Worm (Caenorhabditis elegans) whole organism, L1 larva: ENCODE measurements around the gene C16C8.18.

Experiments
- C16A3.4 ChIP-seq: fragments of 150-350 bp; optimal IDR thresholded peaks from 2 replicates; lab custom pipeline; 2014; ENCODE audit warnings: missing biosample characterization, missing genetic modification characterization
- F16B12.6 ChIP-seq: fragments of 150-350 bp; optimal IDR thresholded peaks from 2 replicates; lab custom pipeline; 2014; ENCODE audit warnings: missing biosample characterization, missing genetic modification characterization
- Y116A8C.19 ChIP-seq: sonication (generic microtip); optimal IDR thresholded peaks from 2 replicates; lab custom pipeline; 2016; ENCODE audit warnings: missing compliant biosample characterization, missing genetic modification characterization, borderline replicate concordance
- aha-1 ChIP-seq: fragments of 150-350 bp; optimal IDR thresholded peaks from 2 replicates; lab custom pipeline; 2014; ENCODE audit warnings: missing biosample characterization, missing genetic modification characterization
- alr-1 ChIP-seq: fragments of 200-800 bp; sonication (Bioruptor generic); optimal IDR thresholded peaks from 2 replicates; lab custom pipeline; 2018; ENCODE audit warnings: borderline replicate concordance, mild to moderate bottlenecking, missing genetic modification characterization, missing compliant biosample characterization
- blmp-1 ChIP-seq: fragments of 150-350 bp; optimal IDR thresholded peaks from 2 replicates; lab custom pipeline; 2014; ENCODE audit warnings: missing biosample characterization, missing genetic modification characterization
- ceh-82 ChIP-seq, 3 experiments: fragments of 150-350 bp in 1 of 3; sonication (generic microtip) in 2 of 3; optimal IDR thresholded peaks; 2 replicates each; lab custom pipeline; 2014 to 2017; ENCODE audit warnings: missing biosample characterization in 3 of 3, missing genetic modification characterization in 3 of 3
- elt-2 ChIP-seq: sonication (generic microtip); optimal IDR thresholded peaks from 2 replicates; lab custom pipeline; 2016; ENCODE audit warnings: missing genetic modification characterization, mild to moderate bottlenecking, inconsistent platforms, missing compliant biosample characterization, missing genetic modification reagents
- elt-3 ChIP-seq, 6 experiments: fragments of 150-350 bp in 1 of 6; sonication (generic microtip); optimal IDR thresholded peaks; 2 replicates each; lab custom pipeline; 2017 to 2018; ENCODE audit warnings: missing biosample characterization in 6 of 6, missing genetic modification characterization in 6 of 6, inconsistent platforms in 1 of 6
- fkh-10 ChIP-seq: sonication (generic microtip); optimal IDR thresholded peaks from 2 replicates; lab custom pipeline; 2017; ENCODE audit warnings: missing biosample characterization, missing genetic modification reagents, missing genetic modification characterization
- lin-13 ChIP-seq: fragments of 150-350 bp; optimal IDR thresholded peaks from 2 replicates; lab custom pipeline; 2014; ENCODE audit warnings: missing biosample characterization, missing genetic modification reagents, missing genetic modification characterization
- lin-14 ChIP-seq: fragments of 200-800 bp; sonication (Bioruptor generic); optimal IDR thresholded peaks from 2 replicates; lab custom pipeline; 2018; ENCODE audit warnings: mild to moderate bottlenecking, missing genetic modification characterization, moderate library complexity, missing compliant biosample characterization
- mdl-1 ChIP-seq, 2 experiments: fragments of 150-350 bp; optimal IDR thresholded peaks; 2 replicates each; lab custom pipeline; 2014 to 2017; ENCODE audit warnings: missing biosample characterization in 2 of 2, missing genetic modification characterization in 2 of 2, inconsistent platforms in 1 of 2
- mep-1 ChIP-seq: fragments of 150-350 bp; optimal IDR thresholded peaks from 2 replicates; lab custom pipeline; 2014; ENCODE audit warnings: missing biosample characterization, missing genetic modification characterization
- nhr-12 ChIP-seq: sonication (generic microtip); optimal IDR thresholded peaks from 2 replicates; lab custom pipeline; 2017; ENCODE audit warnings: missing biosample characterization, missing genetic modification characterization
- nhr-20 ChIP-seq: sonication (generic microtip); optimal IDR thresholded peaks from 2 replicates; lab custom pipeline; 2016; ENCODE audit warnings: mild to moderate bottlenecking, missing genetic modification characterization, missing compliant biosample characterization
- nhr-47 ChIP-seq: sonication (generic microtip); optimal IDR thresholded peaks from 2 replicates; lab custom pipeline; 2016; ENCODE audit warnings: mild to moderate bottlenecking, missing genetic modification characterization, moderate library complexity, missing compliant biosample characterization
- nhr-76 ChIP-seq: sonication (generic microtip); optimal IDR thresholded peaks from 2 replicates; lab custom pipeline; 2017; ENCODE audit warnings: missing biosample characterization, missing genetic modification characterization
- nhr-77 ChIP-seq: fragments of 150-350 bp; optimal IDR thresholded peaks from 2 replicates; lab custom pipeline; 2014; ENCODE audit warnings: missing biosample characterization, missing genetic modification characterization
- nhr-90 ChIP-seq: sonication (generic microtip); optimal IDR thresholded peaks from 2 replicates; lab custom pipeline; 2016; ENCODE audit warnings: mild to moderate bottlenecking, missing genetic modification characterization, missing compliant biosample characterization; ENCODE audit not compliant: poor library complexity
- pag-3 ChIP-seq: sonication (generic microtip); optimal IDR thresholded peaks from 2 replicates; lab custom pipeline; 2017; ENCODE audit warnings: missing genetic modification characterization, mild to moderate bottlenecking, missing compliant biosample characterization, antibody characterized with exemption, borderline replicate concordance; ENCODE audit not compliant: insufficient read depth
- pax-3 ChIP-seq: fragments of 200-800 bp; sonication (Bioruptor generic); optimal IDR thresholded peaks from 2 replicates; lab custom pipeline; 2018; ENCODE audit warnings: mild to moderate bottlenecking, missing genetic modification characterization, moderate library complexity, missing compliant biosample characterization
- snpc-4 ChIP-seq: fragments of 150-350 bp; optimal IDR thresholded peaks from 2 replicates; lab custom pipeline; 2014; ENCODE audit warnings: missing biosample characterization, missing genetic modification characterization
- sptf-1 ChIP-seq: fragments of 150-350 bp; optimal IDR thresholded peaks from 2 replicates; lab custom pipeline; 2014; ENCODE audit warnings: missing biosample characterization, missing genetic modification characterization
- tlp-1 ChIP-seq: fragments of 150-350 bp; optimal IDR thresholded peaks from 2 replicates; lab custom pipeline; 2014; ENCODE audit warnings: missing biosample characterization, missing genetic modification characterization
- unc-130 ChIP-seq: fragments of 150-350 bp; optimal IDR thresholded peaks from 2 replicates; lab custom pipeline; 2017; ENCODE audit warnings: missing biosample characterization, missing genetic modification characterization, inconsistent platforms
- unc-30 ChIP-seq: sonication (generic microtip); optimal IDR thresholded peaks from 2 replicates; lab custom pipeline; 2017; ENCODE audit warnings: missing biosample characterization, missing genetic modification characterization
- unc-62 ChIP-seq: fragments of 150-350 bp; optimal IDR thresholded peaks from 2 replicates; lab custom pipeline; 2014; ENCODE audit warnings: missing biosample characterization, missing genetic modification reagents, missing genetic modification characterization
- vab-15 ChIP-seq: sonication (generic microtip); optimal IDR thresholded peaks from 2 replicates; lab custom pipeline; 2017; ENCODE audit warnings: missing genotype, mild to moderate bottlenecking, missing genetic modification characterization, missing compliant biosample characterization
- zip-4 ChIP-seq: fragments of 200-800 bp; sonication (Bioruptor generic); optimal IDR thresholded peaks from 2 replicates; lab custom pipeline; 2018; ENCODE audit warnings: mild to moderate bottlenecking, missing genetic modification characterization, moderate library complexity, missing compliant biosample characterization

The C16C8.18 gene

DNA sequence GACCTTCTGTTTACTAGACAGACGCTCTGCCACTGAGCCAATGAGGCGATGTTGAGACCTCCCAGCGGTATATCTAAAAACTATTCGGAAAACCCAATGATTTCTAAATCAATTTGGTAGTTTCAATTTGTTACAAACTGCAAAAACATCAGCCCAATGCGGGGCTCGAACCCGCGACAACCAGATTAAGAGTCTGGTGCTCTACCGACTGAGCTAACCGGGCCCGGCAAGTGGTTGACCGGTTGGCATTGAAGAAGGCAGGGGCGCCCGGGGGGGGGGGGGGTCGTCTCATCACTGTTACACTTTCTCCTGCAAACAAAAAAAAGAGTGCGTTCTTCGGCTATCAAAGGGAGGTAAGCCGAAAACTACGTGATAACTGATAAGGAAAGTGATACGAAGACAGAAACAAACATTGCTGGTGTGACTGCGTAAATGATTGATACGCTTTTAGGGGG, 9.8 kb downstream of the C16C8.18 start (continued):
- TF ChIP-seq lin-14 (GFP tag; lab: Kevin White, UChicago) (peak; percentile 60), blmp-1 (tag; lab: Kevin White, UChicago) (peak; percentile 66), mep-1 (peak; percentile 16), mdl-1 (tag; optimal IDR thresholded peaks at IDR 0.05; lab: Kevin White, UChicago) (no peak), nhr-47 (tag; lab: Kevin White, UChicago) (peak; percentile 64), fkh-10 (no peak), nhr-90 (tag; lab: Kevin White, UChicago) (peak; percentile 75), unc-62 (GFP tag; lab: Kevin White, UChicago) (no peak), ceh-82 (tag; optimal IDR thresholded peaks at IDR 0.05; lab: Kevin White, UChicago) (peak in 1 of 3 experiments; percentile 3)
- TF ChIP-seq, all 84 proteins: peak for 24

DNA sequence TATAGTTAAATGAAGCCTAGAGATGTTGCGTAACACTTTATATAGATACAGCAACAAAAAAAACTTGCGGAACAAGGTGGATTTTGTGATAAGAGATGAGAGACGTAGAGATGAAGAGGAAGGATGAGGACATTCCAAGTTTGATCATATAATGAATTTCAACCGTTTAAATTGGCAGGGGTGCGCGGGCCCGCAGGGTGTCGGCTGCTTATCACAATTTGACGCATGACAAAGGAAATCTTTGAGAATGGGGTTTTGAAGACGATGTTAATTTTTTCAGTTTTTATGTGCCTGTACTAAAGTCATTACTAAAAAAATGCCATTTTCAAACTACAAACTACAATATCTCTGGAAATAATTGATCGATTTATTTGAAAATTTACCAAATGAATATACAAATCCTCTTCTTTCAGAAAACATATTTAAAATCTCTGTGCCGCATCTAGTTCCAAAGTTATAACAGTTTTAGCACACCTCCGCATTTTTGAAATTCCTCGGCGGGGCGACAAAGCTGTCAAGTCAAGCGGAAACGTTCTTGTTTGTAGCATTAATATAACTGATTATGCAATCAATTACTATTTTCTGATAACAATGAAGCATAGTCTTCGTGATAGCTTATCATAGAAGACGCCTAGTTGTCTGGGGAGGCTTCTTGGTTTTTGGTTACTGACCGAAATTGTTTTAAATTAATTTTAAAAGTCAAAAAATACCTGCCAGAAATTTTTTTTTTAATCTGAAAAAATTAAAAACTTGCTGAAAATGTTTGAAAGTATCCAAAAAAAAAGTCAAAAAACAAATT, 10.5 kb downstream of the C16C8.18 start:
- TF ChIP-seq snpc-4 (tag; lab: Kevin White, UChicago) = peak; percentile 59
- no peak for TF ChIP-seq nhr-47 (tag; lab: Kevin White, UChicago)
- TF ChIP-seq elt-2 = peak; percentile 86
- TF ChIP-seq tlp-1 (tag; lab: Kevin White, UChicago) = peak; percentile 57

DNA sequence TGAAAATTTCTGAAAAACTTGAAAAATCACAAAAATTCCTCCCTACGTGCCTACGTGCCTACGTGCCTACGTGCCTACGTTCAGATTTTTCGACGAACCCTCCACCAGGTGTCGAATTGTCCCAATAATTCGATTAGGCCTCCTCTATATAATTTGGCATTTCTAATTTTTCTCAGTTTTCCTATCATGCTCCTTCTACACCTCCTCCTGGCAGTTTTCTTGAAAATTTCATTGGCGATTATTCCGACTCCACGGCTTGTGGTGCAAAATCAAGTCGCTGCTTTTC, 11.1 kb downstream of the C16C8.18 start, which contains the start of gene C16C8.17:
C16C8.17 (plus strand) TSS at position 187 of the 286 bp plus-strand sequence.
- TF ChIP-seq nhr-77 (tag; lab: Kevin White, UChicago) (no peak), alr-1 (tag; lab: Kevin White, UChicago) (no peak), nhr-20 (tag; lab: Kevin White, UChicago) (no peak), nhr-12 (tag; lab: Kevin White, UChicago) (no peak), pax-3 (tag; lab: Kevin White, UChicago) (no peak), lin-14 (GFP tag; lab: Kevin White, UChicago) (no peak), unc-130 (tag; lab: Kevin White, UChicago) (no peak), sptf-1 (tag; lab: Kevin White, UChicago) (no peak), pag-3 (tag; lab: Kevin White, UChicago) (no peak), C16A3.4 (tag; lab: Kevin White, UChicago) (no peak), nhr-76 (tag; lab: Kevin White, UChicago) (no peak)
- TF ChIP-seq, all 84 proteins: peak for 0

DNA sequence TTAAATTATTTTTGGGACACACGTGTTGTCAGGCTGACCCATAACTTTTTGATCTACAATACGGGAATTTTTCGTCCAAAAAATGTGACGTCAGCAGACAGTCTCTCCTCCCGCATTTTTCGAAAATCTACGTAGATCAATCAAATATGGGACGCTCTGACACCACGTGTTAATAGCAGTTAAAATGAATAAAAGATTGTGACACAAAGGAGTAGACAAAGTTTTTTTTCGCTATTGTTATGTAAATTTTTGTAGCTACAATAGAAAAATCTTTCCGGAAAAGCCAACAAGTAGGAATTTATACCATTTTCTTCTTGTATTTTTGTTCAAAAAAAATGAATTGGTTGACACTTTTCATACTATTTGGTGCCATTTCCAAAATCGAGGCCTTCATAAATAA, 11.9 kb downstream of the C16C8.18 start, which contains the start of gene C16C8.27:
C16C8.27 (plus strand) TSS at position 301 of the 400 bp plus-strand sequence.
- TF ChIP-seq aha-1 (tag; lab: Kevin White, UChicago) (no peak), unc-30 (no peak), sptf-1 (tag; lab: Kevin White, UChicago) (no peak), Y116A8C.19 (tag; lab: Kevin White, UChicago) (no peak), mdl-1 (tag; optimal IDR thresholded peaks at IDR 0.05; lab: Kevin White, UChicago) (no peak), lin-13 (GFP tag; lab: Kevin White, UChicago) (no peak), vab-15 (tag; lab: Kevin White, UChicago) (no peak), nhr-76 (tag; lab: Kevin White, UChicago) (no peak)

DNA sequence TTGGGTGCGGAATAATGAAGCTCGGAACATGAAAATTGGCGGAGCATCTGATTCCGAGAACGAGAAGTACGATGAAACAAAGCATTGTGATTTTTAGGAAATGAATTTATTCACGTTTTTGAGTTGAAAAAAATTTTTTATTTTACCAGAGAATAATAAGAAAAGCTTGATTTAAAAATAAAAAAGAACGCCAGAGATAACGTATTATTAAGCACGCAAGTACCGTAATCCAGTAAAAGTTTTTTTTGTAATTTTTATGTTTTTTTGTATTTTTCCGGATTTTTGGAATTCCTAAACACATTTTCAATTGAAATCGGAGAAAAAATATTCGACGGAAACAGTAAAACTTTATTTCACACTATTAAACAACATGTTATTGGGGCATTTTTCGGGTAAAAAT, 13.7 kb downstream of the C16C8.18 start, which contains the start of gene C16C8.22:
C16C8.22 (minus strand) TSS at position 101 of the 400 bp plus-strand sequence.
- TF ChIP-seq unc-130 (tag; lab: Kevin White, UChicago) (no peak), elt-3 (tag; optimal IDR thresholded peaks at IDR 0.05; lab: Kevin White, UChicago) (no peak), F16B12.6 (no peak), zip-4 (GFP tag; lab: Kevin White, UChicago) (no peak)
